Worm (Caenorhabditis elegans) whole organism, early embryonic: ENCODE results near the gene sbsp-1.
A peak's percentile ranks its signal among the peaks of the same experiment; 100 is the strongest.

Experiments
- B0310.2 ChIP-seq: sonication (generic microtip); optimal IDR thresholded peaks from 2 replicates; lab custom pipeline; 2016; ENCODE audit warnings: mild to moderate bottlenecking, missing genetic modification characterization, missing compliant biosample characterization
- F13C5.2 ChIP-seq: sonication (generic microtip); optimal IDR thresholded peaks from 2 replicates; lab custom pipeline; 2017; ENCODE audit warnings: mild to moderate bottlenecking, missing genetic modification characterization, inconsistent platforms, missing compliant biosample characterization
- ama-1 ChIP-seq: fragments of 150-350 bp; optimal IDR thresholded peaks from 2 replicates; lab custom pipeline; 2014
- ceh-36 ChIP-seq: sonication (generic microtip); optimal IDR thresholded peaks from 2 replicates; lab custom pipeline; 2016; ENCODE audit warnings: missing genetic modification characterization, inconsistent platforms, missing compliant biosample characterization
- ets-7 ChIP-seq: sonication (generic microtip); optimal IDR thresholded peaks from 2 replicates; lab custom pipeline; 2016; ENCODE audit warnings: missing genotype, missing genetic modification characterization, missing compliant biosample characterization
- flt-1 ChIP-seq: fragments of 200-800 bp; sonication (Bioruptor generic); IDR thresholded peaks from 2 replicates; pipeline ENCODE4 v1.3.6; 2022; ENCODE audit warnings: missing genetic modification characterization, missing compliant biosample characterization
- hmbx-1 ChIP-seq: sonication (generic microtip); optimal IDR thresholded peaks from 2 replicates; lab custom pipeline; 2016; ENCODE audit warnings: mild to moderate bottlenecking, missing genetic modification characterization, missing compliant biosample characterization
- hmg-4 ChIP-seq: fragments of 200-800 bp; sonication (Bioruptor generic); optimal IDR thresholded peaks from 2 replicates; lab custom pipeline; 2018; ENCODE audit warnings: mild to moderate bottlenecking, missing genetic modification characterization, missing compliant biosample characterization
- hnd-1 ChIP-seq: sonication (generic microtip); optimal IDR thresholded peaks from 2 replicates; lab custom pipeline; 2016; ENCODE audit warnings: missing genetic modification characterization, missing compliant biosample characterization
- pes-1 ChIP-seq: fragments of 200-800 bp; sonication (Bioruptor generic); IDR thresholded peaks from 2 replicates; pipeline ENCODE4 v1.3.6; 2022; ENCODE audit warnings: missing genetic modification reagents, missing genetic modification characterization, missing compliant biosample characterization
- scrt-1 ChIP-seq: fragments of 200-800 bp; sonication (Bioruptor generic); IDR thresholded peaks from 2 replicates; pipeline ENCODE4 v1.3.6; 2022; ENCODE audit warnings: missing genetic modification characterization, missing compliant biosample characterization
- tbx-11 ChIP-seq: fragments of 200-800 bp; sonication (Bioruptor generic); IDR thresholded peaks from 2 replicates; pipeline ENCODE4 v1.3.6; 2022; ENCODE audit warnings: missing genetic modification characterization, missing compliant biosample characterization
- tbx-37 ChIP-seq: fragments of 200-800 bp; sonication (Bioruptor generic); conservative IDR thresholded peaks from 2 replicates; pipeline ENCODE4 v1.3.6; 2022; ENCODE audit warnings: missing genetic modification reagents, missing genetic modification characterization, missing compliant biosample characterization
- tra-4 ChIP-seq: sonication (generic microtip); optimal IDR thresholded peaks from 2 replicates; lab custom pipeline; 2017; ENCODE audit warnings: missing genetic modification characterization, missing compliant biosample characterization

DNA sequence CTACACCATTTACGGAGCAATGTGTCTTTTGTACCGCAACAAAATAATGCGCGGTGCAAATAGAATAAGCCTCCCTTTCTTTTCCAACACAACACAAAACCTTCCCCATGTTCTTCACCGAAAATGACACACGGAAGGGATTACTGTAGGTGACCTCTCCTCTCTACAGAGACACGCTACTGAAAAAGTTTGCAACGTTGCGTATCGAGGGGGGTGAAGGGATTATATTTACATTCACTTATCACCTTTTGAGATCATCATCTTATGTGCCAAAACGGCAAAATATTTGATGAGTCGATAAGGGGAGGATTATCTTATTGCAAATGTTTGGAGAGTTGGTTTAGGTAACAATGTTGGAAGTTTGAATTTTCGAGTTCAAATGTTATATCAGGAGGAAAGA lies 49.7 kb upstream of the sbsp-1 start:
- no peak for TF ChIP-seq ama-1 (lab: Kevin White, UChicago)
- no peak for TF ChIP-seq hmbx-1 (tag; lab: Kevin White, UChicago)
- TF ChIP-seq hmg-4 (GFP tag; lab: Kevin White, UChicago), result no peak
- no peak for TF ChIP-seq F13C5.2 (tag; lab: Kevin White, UChicago)
- no peak for TF ChIP-seq tra-4 (tag; lab: Kevin White, UChicago)
- TF ChIP-seq pes-1 (GFP tag; lab: Robert Waterston, UW), result no peak
- no peak for TF ChIP-seq scrt-1
- peak; percentile 41 for TF ChIP-seq ceh-36 (tag; lab: Kevin White, UChicago)
- no peak for TF ChIP-seq flt-1
- TF ChIP-seq B0310.2 (tag; lab: Kevin White, UChicago), result no peak
- no peak for TF ChIP-seq tbx-11 (GFP tag; lab: Robert Waterston, UW)
- TF ChIP-seq ets-7, result no peak
- TF ChIP-seq hnd-1, result no peak
- no peak for TF ChIP-seq tbx-37 (GFP tag; lab: Robert Waterston, UW)
